Fruit fly (Drosophila melanogaster): Measurements from ENCODE around the gene CG6184.

Gene CG6184

dm6 chr3R:19627792-19628522 is 29.7 kb downstream of the CG6184 start (continued):
- peak; percentile 30 for TF ChIP-seq CG30403 (GFP tag; optimal IDR thresholded peaks at IDR 0.05)
- no peak for TF ChIP-seq cas (GFP tag; IDR thresholded peaks at IDR 0.05)
- no peak for TF ChIP-seq CG6854 (GFP tag; optimal IDR thresholded peaks at IDR 0.05)
- TF ChIP-seq Usf (GFP tag; optimal IDR thresholded peaks at IDR 0.05), result no peak
- TF ChIP-seq CG6765 (GFP tag; optimal IDR thresholded peaks at IDR 0.05), result peak; percentile 29
- TF ChIP-seq CG33557 (GFP tag; optimal IDR thresholded peaks at IDR 0.05), result no peak
- TF ChIP-seq Sox100B (GFP tag; optimal IDR thresholded peaks at IDR 0.05), result peak; percentile 73
- peak; percentile 11 to 39 for TF ChIP-seq Trl (optimal IDR thresholded peaks at IDR 0.05)
- no peak for TF ChIP-seq Trl (GFP tag; optimal IDR thresholded peaks at IDR 0.05)
- TF ChIP-seq klu (GFP tag; IDR thresholded peaks at IDR 0.05), result no peak; the same call in 1 of the 2 replicates
- TF ChIP-seq CG9932 (GFP tag; IDR thresholded peaks at IDR 0.05), result no peak
- TF ChIP-seq disco-r (GFP tag; optimal IDR thresholded peaks at IDR 0.05), result no peak
- no peak for TF ChIP-seq Opbp (GFP tag; IDR thresholded peaks at IDR 0.05; ENCODE audit: partially characterized antibody)
- no peak for TF ChIP-seq jigr1 (GFP tag; IDR thresholded peaks at IDR 0.05)
- peak in 1 of 2 experiments; percentile 20 for TF ChIP-seq dpn (GFP tag; optimal IDR thresholded peaks at IDR 0.05)
- no peak for TF ChIP-seq sc (optimal IDR thresholded peaks at IDR 0.05)
- no peak for TF ChIP-seq sc (GFP tag; optimal IDR thresholded peaks at IDR 0.05)
- no peak for TF ChIP-seq chinmo (GFP tag; IDR thresholded peaks at IDR 0.05; ENCODE audit: partially characterized antibody)
- TF ChIP-seq shn (GFP tag; optimal IDR thresholded peaks at IDR 0.05), result no peak
- no peak for TF ChIP-seq CG11085 (GFP tag; IDR thresholded peaks at IDR 0.05)
- no peak for TF ChIP-seq CG11695 (GFP tag; IDR thresholded peaks at IDR 0.05)
- no peak for TF ChIP-seq CG3163 (GFP tag; optimal IDR thresholded peaks at IDR 0.05)
- TF ChIP-seq NC2β (GFP tag; optimal IDR thresholded peaks at IDR 0.05), result no peak
- no peak for TF ChIP-seq CG18476 (GFP tag; optimal IDR thresholded peaks at IDR 0.05)
- no peak for TF ChIP-seq dan (GFP tag; IDR thresholded peaks at IDR 0.05)
- TF ChIP-seq br (optimal IDR thresholded peaks at IDR 0.05), result no peak
- TF ChIP-seq sima (GFP tag; optimal IDR thresholded peaks at IDR 0.05), result no peak
- no peak for TF ChIP-seq Ptx1 (GFP tag; IDR thresholded peaks at IDR 0.05)
- TF ChIP-seq pita (GFP tag; optimal IDR thresholded peaks at IDR 0.05), result no peak
- TF ChIP-seq MTF-1 (GFP tag; optimal IDR thresholded peaks at IDR 0.05; ENCODE audit: borderline replicate concordance), result no peak
- TF ChIP-seq Atf3 (GFP tag; optimal IDR thresholded peaks at IDR 0.05), result no peak
- TF ChIP-seq psq (GFP tag; optimal IDR thresholded peaks at IDR 0.05), result no peak
- TF ChIP-seq CG3995 (GFP tag; optimal IDR thresholded peaks at IDR 0.05), result no peak
- TF ChIP-seq Hr39 (optimal IDR thresholded peaks at IDR 0.05), result no peak
- no peak for TF ChIP-seq knrl (GFP tag; IDR thresholded peaks at IDR 0.05; ENCODE audit: partially characterized antibody)
- TF ChIP-seq ssp (GFP tag; IDR thresholded peaks at IDR 0.05), result no peak
- no peak for TF ChIP-seq CG4854 (GFP tag; optimal IDR thresholded peaks at IDR 0.05)
- TF ChIP-seq sna (GFP tag; IDR thresholded peaks at IDR 0.05; ENCODE audit: partially characterized antibody), result no peak
- no peak for TF ChIP-seq ewg (GFP tag; optimal IDR thresholded peaks at IDR 0.05)
- TF ChIP-seq CG14710 (tag; optimal IDR thresholded peaks at IDR 0.05), result peak; percentile 62
- no peak for TF ChIP-seq usp (GFP tag; optimal IDR thresholded peaks at IDR 0.05)
- TF ChIP-seq CG7786 (GFP tag; optimal IDR thresholded peaks at IDR 0.05), result no peak
- TF ChIP-seq sisA (GFP tag; IDR thresholded peaks at IDR 0.05), result no peak
- no peak for TF ChIP-seq sr (GFP tag; IDR thresholded peaks at IDR 0.05)
- peak; percentile 61 for TF ChIP-seq ind (GFP tag; optimal IDR thresholded peaks at IDR 0.05)
- TF ChIP-seq CG18262 (tag; optimal IDR thresholded peaks at IDR 0.05), result peak; percentile 72
- TF ChIP-seq gem (tag; optimal IDR thresholded peaks at IDR 0.05), result peak; percentile 50
- no peak for TF ChIP-seq cad (GFP tag; optimal IDR thresholded peaks at IDR 0.05)
- no peak for TF ChIP-seq Drgx (GFP tag; IDR thresholded peaks at IDR 0.05)
- TF ChIP-seq CG3847 (GFP tag; IDR thresholded peaks at IDR 0.05), result no peak
- no peak for TF ChIP-seq pfk (GFP tag; optimal IDR thresholded peaks at IDR 0.05)
- TF ChIP-seq tgo (GFP tag; IDR thresholded peaks at IDR 0.05), result peak; percentile 40; the same call in 2 of the 3 replicates
